Fruit fly (Drosophila melanogaster): Measurements from ENCODE around the gene CG34132.

DNA sequence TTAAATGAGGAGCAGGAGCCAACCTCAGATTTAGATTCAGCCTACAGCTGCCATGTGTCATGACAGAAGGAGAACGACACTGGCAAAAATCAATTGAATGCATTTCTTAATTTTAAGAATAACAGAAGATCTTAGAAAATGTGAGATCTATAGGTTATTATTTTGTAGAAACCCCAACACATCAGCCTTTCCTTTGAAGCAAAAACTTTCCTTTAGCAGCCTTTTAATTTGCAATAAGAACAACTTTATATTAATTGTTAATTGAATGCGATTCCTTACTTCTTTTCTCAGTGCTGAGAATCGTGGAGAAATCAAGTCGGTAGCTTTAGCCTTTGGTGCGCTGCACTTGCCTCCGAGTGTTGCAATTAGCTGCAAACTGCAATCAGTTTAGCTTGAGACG lies 35.3 kb downstream of the CG34132 start:
- TF ChIP-seq CG8478 (optimal IDR thresholded peaks at IDR 0.05) (no peak), CTCF (optimal IDR thresholded peaks at IDR 0.05) (no peak)
